Fruit fly (Drosophila melanogaster): Measurements from ENCODE around the gene Prosbeta3.

Gene Prosbeta3

DNA sequence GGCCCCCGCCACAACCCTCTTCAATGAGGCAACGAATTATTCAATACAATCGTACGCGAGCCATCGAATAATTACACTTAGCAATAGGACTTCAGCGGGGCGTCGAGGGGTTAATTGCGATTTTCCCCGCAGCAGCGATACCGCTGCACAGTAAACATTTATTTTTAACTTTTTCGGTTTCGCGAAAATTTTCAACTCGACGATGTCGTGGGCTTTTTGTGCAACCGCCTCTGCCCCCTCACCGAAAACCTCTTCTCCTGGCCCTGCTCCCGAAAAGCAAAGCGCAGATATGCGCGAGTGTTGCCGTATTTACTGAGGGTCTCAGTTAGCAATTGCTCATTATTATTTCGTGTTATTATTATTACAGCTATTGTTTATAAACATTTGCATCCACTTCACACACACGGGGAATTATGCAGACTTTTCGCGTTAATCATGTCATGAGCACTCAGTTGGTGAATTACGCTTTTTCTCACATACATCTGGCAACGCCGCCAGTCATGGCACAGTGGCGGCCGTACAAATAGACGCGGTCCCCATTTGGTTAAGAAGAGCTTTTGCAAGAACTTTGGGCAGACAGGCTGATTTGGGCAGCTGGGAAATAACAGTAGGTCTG lies 7.8 kb upstream of the Prosbeta3 start (continued):
- no peak for TF ChIP-seq z (GFP tag; IDR thresholded peaks at IDR 0.05)
- peak; percentile 61 for TF ChIP-seq mam (GFP tag; optimal IDR thresholded peaks at IDR 0.05)
- TF ChIP-seq CG10959 (GFP tag; IDR thresholded peaks at IDR 0.05), result no peak
- TF ChIP-seq kah (GFP tag; optimal IDR thresholded peaks at IDR 0.05), result no peak
- TF ChIP-seq C15 (GFP tag; IDR thresholded peaks at IDR 0.05), result no peak
- no peak for TF ChIP-seq CG1529 (GFP tag; optimal IDR thresholded peaks at IDR 0.05)
- TF ChIP-seq grn (GFP tag; optimal IDR thresholded peaks at IDR 0.05), result no peak
- peak; percentile 36 for TF ChIP-seq vfl (GFP tag; optimal IDR thresholded peaks at IDR 0.05)
- TF ChIP-seq slp2 (GFP tag; optimal IDR thresholded peaks at IDR 0.05), result peak; percentile 47
- TF ChIP-seq CG5245 (GFP tag; optimal IDR thresholded peaks at IDR 0.05), result peak; percentile 32
- TF ChIP-seq CG6854 (GFP tag; optimal IDR thresholded peaks at IDR 0.05), result no peak
- TF ChIP-seq Rx (GFP tag; IDR thresholded peaks at IDR 0.05), result no peak
- peak; percentile 83 for TF ChIP-seq CG4617 (GFP tag; optimal IDR thresholded peaks at IDR 0.05; ENCODE audit: borderline replicate concordance)
- TF ChIP-seq Xrp1 (GFP tag; IDR thresholded peaks at IDR 0.05), result 0 out of 2 replicates have a peak, but pooled peaks have one; percentile 42
- peak; percentile 97 for TF ChIP-seq CG11696 (GFP tag; IDR thresholded peaks at IDR 0.05)
- no peak for TF ChIP-seq prd (optimal IDR thresholded peaks at IDR 0.05)
- TF ChIP-seq prd (GFP tag; IDR thresholded peaks at IDR 0.05), result peak; percentile 37; the same call in 1 of the 3 replicates
- TF ChIP-seq inv (GFP tag; IDR thresholded peaks at IDR 0.05; ENCODE audit: partially characterized antibody), result no peak
- TF ChIP-seq dati (GFP tag; IDR thresholded peaks at IDR 0.05), result no peak
- TF ChIP-seq rib (GFP tag; IDR thresholded peaks at IDR 0.05), result peak; percentile 65; the same call in 1 of the 2 replicates
- TF ChIP-seq oc (tag; optimal IDR thresholded peaks at IDR 0.05), result no peak
- peak; percentile 42 for TF ChIP-seq Side (GFP tag; optimal IDR thresholded peaks at IDR 0.05)
- peak; percentile 33 for TF ChIP-seq CG13296 (GFP tag; optimal IDR thresholded peaks at IDR 0.05)
- TF ChIP-seq CG2199 (GFP tag; IDR thresholded peaks at IDR 0.05), result no peak
- no peak for TF ChIP-seq emc (GFP tag; optimal IDR thresholded peaks at IDR 0.05)
- no peak for TF ChIP-seq tna (GFP tag; IDR thresholded peaks at IDR 0.05; ENCODE audit: partially characterized antibody)
- no peak for TF ChIP-seq CG4360 (GFP tag; IDR thresholded peaks at IDR 0.05)
- peak; percentile 38 for TF ChIP-seq nom (GFP tag; optimal IDR thresholded peaks at IDR 0.05)
- no peak for TF ChIP-seq Gsc (GFP tag; IDR thresholded peaks at IDR 0.05)
- TF ChIP-seq nerfin-1 (tag; optimal IDR thresholded peaks at IDR 0.05), result peak; percentile 25
- TF ChIP-seq cwo (GFP tag; optimal IDR thresholded peaks at IDR 0.05), result peak; percentile 63
- TF ChIP-seq ems (GFP tag; optimal IDR thresholded peaks at IDR 0.05), result peak; percentile 46
- no peak for TF ChIP-seq Eip74EF (GFP tag; optimal IDR thresholded peaks at IDR 0.05)
- peak; percentile 62 for TF ChIP-seq Xbp1 (GFP tag; optimal IDR thresholded peaks at IDR 0.05)
- peak; percentile 44 for TF ChIP-seq NfI (GFP tag; optimal IDR thresholded peaks at IDR 0.05)
- TF ChIP-seq slbo (GFP tag; IDR thresholded peaks at IDR 0.05), result peak; percentile 53; the same call in 1 of the 2 replicates
- TF ChIP-seq Atf6 (GFP tag; IDR thresholded peaks at IDR 0.05), result peak; percentile 39; the same call in 1 of the 2 replicates
- peak; percentile 53 for TF ChIP-seq CG12104 (GFP tag; optimal IDR thresholded peaks at IDR 0.05)
- no peak for TF ChIP-seq CG14667 (GFP tag; IDR thresholded peaks at IDR 0.05)
- TF ChIP-seq Dip2 (GFP tag; IDR thresholded peaks at IDR 0.05), result no peak
- TF ChIP-seq wor (GFP tag; IDR thresholded peaks at IDR 0.05), result no peak
- no peak for TF ChIP-seq fru (optimal IDR thresholded peaks at IDR 0.05)
- TF ChIP-seq CG7271 (tag; optimal IDR thresholded peaks at IDR 0.05), result no peak
- peak; percentile 64 for TF ChIP-seq chn (GFP tag; optimal IDR thresholded peaks at IDR 0.05)
- TF ChIP-seq nmo (GFP tag; optimal IDR thresholded peaks at IDR 0.05), result peak; percentile 45
- TF ChIP-seq Atf-2 (GFP tag; optimal IDR thresholded peaks at IDR 0.05), result peak; percentile 22
- 0 out of 3 replicates have a peak, but pooled peaks have one; percentile 21 for TF ChIP-seq CG11456 (GFP tag; IDR thresholded peaks at IDR 0.05)
- peak; percentile 82 for TF ChIP-seq lilli (GFP tag; optimal IDR thresholded peaks at IDR 0.05)
- TF ChIP-seq H2.0 (GFP tag; IDR thresholded peaks at IDR 0.05), result no peak
- no peak for TF ChIP-seq CG3838 (GFP tag; optimal IDR thresholded peaks at IDR 0.05)
- peak; percentile 89 for TF ChIP-seq YL-1 (GFP tag; optimal IDR thresholded peaks at IDR 0.05)

Measured in whole organism, embryonic.